Fruit fly (Drosophila melanogaster) whole organism, embryonic: ENCODE measurements around the gene CG34353.

Source experiments
- Aef1 ChIP-seq: fragments of 200-800 bp; sonication (Bioruptor generic); IDR thresholded peaks from 3 replicates; pipeline ENCODE4 v1.3.6; 2022; ENCODE audit warnings: missing biosample characterization, missing genetic modification characterization
- Bteb2 ChIP-seq: fragments of 200-800 bp; sonication (Bioruptor generic); optimal IDR thresholded peaks from 2 replicates; lab custom pipeline; 2016; ENCODE audit warnings: missing biosample characterization, missing genetic modification characterization
- CG11093 ChIP-seq: fragments of 200-800 bp; sonication (Bioruptor generic); IDR thresholded peaks from 3 replicates; pipeline ENCODE4 v1.3.6; 2022; ENCODE audit warnings: missing biosample characterization, missing genetic modification characterization
- CG12104 ChIP-seq: fragments of 200-800 bp; sonication (Bioruptor generic); optimal IDR thresholded peaks from 3 replicates; lab custom pipeline; 2016; ENCODE audit warnings: missing biosample characterization, missing genetic modification characterization
- CG12155 ChIP-seq: fragments of 200-800 bp; sonication (Bioruptor generic); optimal IDR thresholded peaks from 3 replicates; lab custom pipeline; 2016; ENCODE audit warnings: missing biosample characterization, missing genetic modification characterization
- CG1603 ChIP-seq: fragments of 200-800 bp; sonication (Bioruptor generic); optimal IDR thresholded peaks from 2 replicates; lab custom pipeline; 2019; ENCODE audit warnings: missing biosample characterization, mild to moderate bottlenecking, missing genetic modification characterization, moderate library complexity
- CG18262 ChIP-seq: fragments of 200-800 bp; optimal IDR thresholded peaks from 3 replicates; lab custom pipeline; 2019; ENCODE audit warnings: missing biosample characterization, mild to moderate bottlenecking, missing genetic modification characterization, moderate library complexity
- CG2678 ChIP-seq: fragments of 200-800 bp; sonication (Bioruptor generic); optimal IDR thresholded peaks from 3 replicates; lab custom pipeline; 2019; ENCODE audit warnings: missing biosample characterization, mild to moderate bottlenecking, missing genetic modification characterization, moderate library complexity
- CG32772 ChIP-seq: fragments of 200-800 bp; sonication (Bioruptor generic); IDR thresholded peaks from 2 replicates; pipeline ENCODE4 v1.3.6; 2022; ENCODE audit warnings: missing biosample characterization, missing genetic modification characterization
- CG3838 ChIP-seq: fragments of 200-800 bp; sonication (Bioruptor generic); optimal IDR thresholded peaks from 3 replicates; lab custom pipeline; 2016; ENCODE audit warnings: missing biosample characterization, missing genetic modification characterization
- CG6175 ChIP-seq: fragments of 200-800 bp; sonication (Bioruptor generic); IDR thresholded peaks from 3 replicates; pipeline ENCODE4 v1.3.6; 2022; ENCODE audit warnings: missing biosample characterization, missing genetic modification characterization
- CG6254 ChIP-seq: fragments of 200-800 bp; sonication (Bioruptor generic); optimal IDR thresholded peaks from 3 replicates; lab custom pipeline; 2017; ENCODE audit warnings: mild to moderate bottlenecking, missing biosample characterization, missing genetic modification reagents, missing genetic modification characterization
- CG6654 ChIP-seq: fragments of 200-800 bp; sonication (Bioruptor generic); optimal IDR thresholded peaks from 2 replicates; lab custom pipeline; 2017; ENCODE audit warnings: missing biosample characterization, mild to moderate bottlenecking, missing genetic modification characterization
- CG6765 ChIP-seq: fragments of 200-800 bp; sonication (Bioruptor generic); optimal IDR thresholded peaks from 3 replicates; lab custom pipeline; 2017; ENCODE audit warnings: missing biosample characterization, mild to moderate bottlenecking, missing genetic modification characterization
- CG6791 ChIP-seq: fragments of 200-800 bp; sonication (Bioruptor generic); IDR thresholded peaks from 3 replicates; pipeline ENCODE4 v1.3.6; 2022; ENCODE audit warnings: missing biosample characterization, missing genetic modification characterization; ENCODE audit not compliant: partially characterized antibody
- CG8089 ChIP-seq: fragments of 200-800 bp; sonication (Bioruptor generic); optimal IDR thresholded peaks from 3 replicates; lab custom pipeline; 2016; ENCODE audit warnings: missing biosample characterization, missing genetic modification characterization
- CG9727 ChIP-seq: fragments of 200-800 bp; sonication (Bioruptor generic); optimal IDR thresholded peaks from 3 replicates; lab custom pipeline; 2017; ENCODE audit warnings: missing biosample characterization, mild to moderate bottlenecking, missing genetic modification characterization
- Dip3 ChIP-seq: fragments of 200-800 bp; sonication (Bioruptor generic); optimal IDR thresholded peaks from 3 replicates; lab custom pipeline; 2016; ENCODE audit warnings: missing biosample characterization, missing genetic modification characterization
- Hand ChIP-seq: fragments of 200-800 bp; sonication (Bioruptor generic); optimal IDR thresholded peaks from 2 replicates; lab custom pipeline; 2017; ENCODE audit warnings: mild to moderate bottlenecking, missing biosample characterization, missing genetic modification reagents, missing genetic modification characterization
- Hr78 ChIP-seq, 2 experiments: fragments of 200-800 bp in 1 of 2; fragments of >200 bp in 1 of 2; sonication (Bioruptor generic) in 1 of 2; optimal IDR thresholded peaks; 2 replicates each; lab custom pipeline; 2017 to 2019; ENCODE audit warnings: missing biosample characterization in 2 of 2, missing genetic modification characterization in 2 of 2, mild to moderate bottlenecking in 1 of 2, moderate library complexity in 1 of 2
- Myb ChIP-seq: fragments of 200-800 bp; sonication (Bioruptor generic); optimal IDR thresholded peaks from 2 replicates; lab custom pipeline; 2016; ENCODE audit warnings: missing biosample characterization, missing genetic modification characterization
- Neu2 ChIP-seq: fragments of 200-800 bp; sonication (Bioruptor generic); optimal IDR thresholded peaks from 3 replicates; lab custom pipeline; 2016; ENCODE audit warnings: missing biosample characterization, missing genetic modification characterization, borderline replicate concordance
- Nf-YA ChIP-seq: fragments of 200-800 bp; sonication (Bioruptor generic); IDR thresholded peaks from 2 replicates; pipeline ENCODE4 v1.3.6; 2022; ENCODE audit warnings: missing biosample characterization, missing genetic modification characterization
- PHDP ChIP-seq: fragments of 200-800 bp; sonication (Bioruptor generic); optimal IDR thresholded peaks from 3 replicates; lab custom pipeline; 2018; ENCODE audit warnings: missing biosample characterization, mild to moderate bottlenecking, missing genetic modification characterization, moderate library complexity
- Poxn ChIP-seq: fragments of 200-800 bp; sonication (Bioruptor generic); IDR thresholded peaks from 2 replicates; pipeline ENCODE4 v1.3.6; 2022; ENCODE audit warnings: missing biosample characterization, missing genetic modification characterization
- Rx ChIP-seq: fragments of 200-800 bp; sonication (Bioruptor generic); IDR thresholded peaks from 2 replicates; pipeline ENCODE4 v1.3.6; 2022; ENCODE audit warnings: missing biosample characterization, missing genetic modification characterization
- Scr ChIP-seq: fragments of 200-800 bp; sonication (Bioruptor generic); IDR thresholded peaks from 2 replicates; pipeline ENCODE4 v1.3.6; 2022; ENCODE audit warnings: missing biosample characterization, missing genetic modification characterization; ENCODE audit not compliant: partially characterized antibody
- Sry-δ ChIP-seq: fragments of 200-800 bp; sonication (Bioruptor generic); optimal IDR thresholded peaks from 2 replicates; lab custom pipeline; 2016; ENCODE audit warnings: missing biosample characterization, missing genetic modification characterization
- Ssrp ChIP-seq: fragments of 200-800 bp; sonication (Bioruptor generic); optimal IDR thresholded peaks from 2 replicates; lab custom pipeline; 2018; ENCODE audit warnings: missing biosample characterization, mild to moderate bottlenecking, missing genetic modification characterization, moderate library complexity
- Vsx1 ChIP-seq: fragments of 200-800 bp; sonication (Bioruptor generic); optimal IDR thresholded peaks from 2 replicates; lab custom pipeline; 2017; ENCODE audit warnings: missing biosample characterization, mild to moderate bottlenecking, missing genetic modification characterization, missing genetic modification reagents
- amos ChIP-seq: fragments of 200-800 bp; sonication (Bioruptor generic); IDR thresholded peaks from 2 replicates; pipeline ENCODE4 v1.3.6; 2022; ENCODE audit warnings: missing biosample characterization, missing genetic modification characterization; ENCODE audit not compliant: partially characterized antibody
- bab2 ChIP-seq: fragments of 200-800 bp; sonication (Bioruptor generic); optimal IDR thresholded peaks from 2 replicates; lab custom pipeline; 2016; ENCODE audit warnings: missing biosample characterization, missing genetic modification characterization
- bbx ChIP-seq: fragments of 200-800 bp; sonication (Bioruptor generic); IDR thresholded peaks from 2 replicates; pipeline ENCODE4 v1.3.6; 2022; ENCODE audit warnings: missing biosample characterization, missing genetic modification characterization; ENCODE audit not compliant: partially characterized antibody
- cas ChIP-seq: fragments of 200-800 bp; sonication (Bioruptor generic); IDR thresholded peaks from 2 replicates; pipeline ENCODE4 v1.3.6; 2022; ENCODE audit warnings: missing biosample characterization, missing genetic modification characterization
- disco-r ChIP-seq: fragments of 200-800 bp; sonication (Bioruptor generic); optimal IDR thresholded peaks from 2 replicates; lab custom pipeline; 2016; ENCODE audit warnings: missing biosample characterization, missing genetic modification characterization
- esg ChIP-seq: fragments of 200-800 bp; sonication (Bioruptor generic); conservative IDR thresholded peaks from 2 replicates; pipeline ENCODE4 v1.3.6; 2022; ENCODE audit warnings: missing biosample characterization, missing genetic modification characterization
- grn ChIP-seq: fragments of 200-800 bp; sonication (Bioruptor generic); optimal IDR thresholded peaks from 3 replicates; lab custom pipeline; 2017; ENCODE audit warnings: missing biosample characterization, missing genetic modification characterization
- knrl ChIP-seq: fragments of 200-800 bp; sonication (Bioruptor generic); IDR thresholded peaks from 3 replicates; pipeline ENCODE4 v1.3.6; 2022; ENCODE audit warnings: missing biosample characterization, missing genetic modification characterization; ENCODE audit not compliant: partially characterized antibody
- mirr ChIP-seq: fragments of 200-800 bp; sonication (Bioruptor generic); optimal IDR thresholded peaks from 3 replicates; lab custom pipeline; 2018; ENCODE audit warnings: missing biosample characterization, mild to moderate bottlenecking, missing genetic modification characterization
- pfk ChIP-seq: fragments of 200-800 bp; sonication (Bioruptor generic); optimal IDR thresholded peaks from 2 replicates; lab custom pipeline; 2018; ENCODE audit warnings: missing biosample characterization, mild to moderate bottlenecking, missing genetic modification characterization, moderate library complexity
- pnt ChIP-seq: fragments of 200-800 bp; sonication (Bioruptor generic); optimal IDR thresholded peaks from 3 replicates; lab custom pipeline; 2016; ENCODE audit warnings: missing biosample characterization, missing genetic modification characterization
- prd ChIP-seq, 3 experiments: fragments of >200 bp in 2 of 3; fragments of 200-800 bp in 1 of 3; sonication (Bioruptor generic) in 1 of 3; optimal IDR thresholded peaks in 2 of 3; IDR thresholded peaks in 1 of 3; 2 replicates in 2 of 3; 3 replicates in 1 of 3; pipeline versions ENCODE4 v1.3.6 to Lab custom; 2017 to 2022; ENCODE audit warnings: missing biosample characterization in 1 of 3, missing genetic modification characterization in 1 of 3
- run ChIP-seq: fragments of 200-800 bp; sonication (Bioruptor generic); optimal IDR thresholded peaks from 3 replicates; lab custom pipeline; 2018; ENCODE audit warnings: missing biosample characterization, mild to moderate bottlenecking, missing genetic modification characterization
- sens ChIP-seq: fragments of 200-800 bp; sonication (Bioruptor generic); peaks from one replicate; lab custom pipeline; 2016; ENCODE audit warnings: missing biosample characterization, missing genetic modification characterization
- stwl ChIP-seq: fragments of 200-800 bp; sonication (Bioruptor generic); optimal IDR thresholded peaks from 3 replicates; lab custom pipeline; 2018; ENCODE audit warnings: missing biosample characterization, mild to moderate bottlenecking, missing genetic modification characterization, moderate library complexity
- sug ChIP-seq: fragments of 200-800 bp; optimal IDR thresholded peaks from 2 replicates; lab custom pipeline; 2019; ENCODE audit warnings: missing biosample characterization, mild to moderate bottlenecking, missing genetic modification characterization, moderate library complexity
- tap ChIP-seq: fragments of 200-800 bp; optimal IDR thresholded peaks from 3 replicates; lab custom pipeline; 2019; ENCODE audit warnings: missing biosample characterization, mild to moderate bottlenecking, missing genetic modification characterization, moderate library complexity
- tx ChIP-seq: fragments of 200-800 bp; sonication (Bioruptor generic); optimal IDR thresholded peaks from 2 replicates; lab custom pipeline; 2016; ENCODE audit warnings: missing biosample characterization, missing genetic modification characterization

The CG34353 gene

DNA sequence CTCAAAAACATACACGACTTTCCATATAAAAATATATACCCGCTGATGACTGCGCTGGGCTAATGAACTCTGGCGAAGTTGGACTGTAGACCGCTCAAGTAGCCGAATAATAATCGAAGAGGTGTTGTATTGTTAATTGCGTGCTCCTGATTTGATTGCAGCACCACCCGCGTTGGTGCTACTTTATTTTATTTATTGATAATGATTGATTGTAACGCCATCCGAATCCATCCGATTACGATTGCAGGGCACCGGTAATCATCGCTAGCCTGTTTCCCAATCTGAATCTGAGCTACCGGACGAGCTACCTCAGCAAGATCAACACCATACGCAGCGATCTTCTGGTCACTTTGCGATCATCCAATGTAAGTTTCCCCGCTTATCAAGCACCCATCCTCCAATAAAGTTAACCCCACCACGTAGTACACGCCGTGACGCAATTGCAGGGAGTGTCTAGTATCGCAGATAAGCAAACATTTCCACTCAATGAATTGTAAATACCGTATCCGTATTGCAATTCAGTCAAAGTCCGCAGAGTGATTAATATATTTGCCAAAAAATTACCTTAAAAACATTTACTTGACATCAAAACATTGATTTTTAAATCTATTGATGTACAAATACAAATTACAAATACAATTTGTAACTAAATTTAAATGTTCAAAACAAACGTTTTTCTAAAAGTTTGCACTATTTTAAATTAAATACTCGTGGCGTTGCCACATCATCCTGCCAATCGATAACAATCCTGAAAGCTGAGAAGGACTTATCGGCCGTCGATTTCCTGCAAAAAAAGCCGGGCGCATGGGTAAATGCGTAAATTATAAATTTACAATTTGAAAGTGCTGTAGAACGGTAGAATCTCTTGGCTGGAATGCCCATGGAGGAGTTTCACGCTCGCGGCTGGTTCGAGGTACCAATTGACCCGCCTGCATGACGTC is 23.6 kb upstream of the CG34353 start (continued):
- TF ChIP-seq tap: no peak
- no peak for TF ChIP-seq CG2678 (tag; lab: Kevin White, UChicago)
- peak; percentile 29 for TF ChIP-seq Myb (GFP tag; lab: Kevin White, UChicago)
- no peak for TF ChIP-seq CG1603 (tag; lab: Kevin White, UChicago)
- TF ChIP-seq bbx (GFP tag; lab: Robert Waterston, UW): no peak
- peak; percentile 54 for TF ChIP-seq stwl
- peak; percentile 94 for TF ChIP-seq sug (tag; lab: Kevin White, UChicago)
- no peak for TF ChIP-seq CG12155 (GFP tag; lab: Kevin White, UChicago)
- TF ChIP-seq Hr78 (GFP tag; optimal IDR thresholded peaks at IDR 0.05; lab: Kevin White, UChicago): no peak
- no peak for TF ChIP-seq CG11093 (GFP tag; lab: Robert Waterston, UW)
- TF ChIP-seq CG6254 (GFP tag; lab: Kevin White, UChicago): no peak
- TF ChIP-seq Vsx1 (GFP tag; lab: Kevin White, UChicago): no peak
- no peak for TF ChIP-seq cas
- TF ChIP-seq CG6175 (GFP tag; lab: Robert Waterston, UW): no peak
- no peak for TF ChIP-seq CG12104 (GFP tag; lab: Kevin White, UChicago)
- TF ChIP-seq prd (optimal IDR thresholded peaks at IDR 0.05; lab: Kevin White, UChicago): no peak
- TF ChIP-seq prd (GFP tag; IDR thresholded peaks at IDR 0.05; lab: Robert Waterston, UW): no peak
- TF ChIP-seq Sry-δ (GFP tag; lab: Kevin White, UChicago): peak; percentile 12
- no peak for TF ChIP-seq CG3838
- TF ChIP-seq sens (GFP tag; lab: Kevin White, UChicago): peak; percentile 56
- TF ChIP-seq grn (GFP tag; lab: Kevin White, UChicago): peak; percentile 65
- no peak for TF ChIP-seq disco-r
- no peak for TF ChIP-seq CG32772
- no peak for TF ChIP-seq CG6791
- TF ChIP-seq Aef1: no peak
- no peak for TF ChIP-seq CG18262 (tag; lab: Kevin White, UChicago)
- no peak for TF ChIP-seq CG9727 (GFP tag; lab: Kevin White, UChicago)
- TF ChIP-seq Hand (GFP tag; lab: Kevin White, UChicago): no peak
- no peak for TF ChIP-seq Neu2 (GFP tag; lab: Kevin White, UChicago)
- no peak for TF ChIP-seq pfk (GFP tag; lab: Kevin White, UChicago)
- no peak for TF ChIP-seq Dip3 (GFP tag; lab: Kevin White, UChicago)
- no peak for TF ChIP-seq Rx (GFP tag; lab: Robert Waterston, UW)
- no peak for TF ChIP-seq Poxn (GFP tag; lab: Robert Waterston, UW)
- no peak for TF ChIP-seq tx
- TF ChIP-seq Bteb2 (GFP tag; lab: Kevin White, UChicago): no peak
- 0 out of 2 replicates have a peak, but pooled peaks have one; percentile 9 for TF ChIP-seq amos (GFP tag; lab: Robert Waterston, UW)
- TF ChIP-seq run (tag; lab: Kevin White, UChicago): no peak
- TF ChIP-seq CG6654 (GFP tag; lab: Kevin White, UChicago): no peak
- TF ChIP-seq Ssrp: no peak
- no peak for TF ChIP-seq CG8089 (GFP tag; lab: Kevin White, UChicago)
- no peak for TF ChIP-seq bab2 (GFP tag; lab: Kevin White, UChicago)
- peak; percentile 33 for TF ChIP-seq mirr (GFP tag; lab: Kevin White, UChicago)
- TF ChIP-seq CG6765: no peak
- no peak for TF ChIP-seq Nf-YA
- TF ChIP-seq pnt: no peak
- no peak for TF ChIP-seq knrl (GFP tag; lab: Robert Waterston, UW)
- no peak for TF ChIP-seq esg (GFP tag; lab: Robert Waterston, UW)
- TF ChIP-seq PHDP (tag; lab: Kevin White, UChicago): no peak
- TF ChIP-seq Scr (GFP tag; lab: Robert Waterston, UW): no peak
